Worm (Caenorhabditis elegans): ENCODE data around the gene hpl-1.

- no peak for TF ChIP-seq nhr-237 (tag; optimal IDR thresholded peaks at IDR 0.05)
- no peak for TF ChIP-seq nhr-11 (tag; optimal IDR thresholded peaks at IDR 0.05)
- no peak for TF ChIP-seq egl-27 (tag; optimal IDR thresholded peaks at IDR 0.05)
Observed at ce11 chrX:13198134-13198533, 47.1 kb upstream of the hpl-1 start.

Data from whole organism, L2 larva.